Fruit fly (Drosophila melanogaster) Kc167 (cell line): Measurements from ENCODE around the gene CG14969.

Experiments used
- Myc ChIP-seq: fragments of >200 bp; optimal IDR thresholded peaks from 2 replicates; lab custom pipeline; 2017; ENCODE audit warnings: missing external identifiers
- Sin3A ChIP-seq: fragments of >200 bp; optimal IDR thresholded peaks from 2 replicates; lab custom pipeline; 2018; ENCODE audit warnings: missing external identifiers
- h ChIP-seq: fragments of >200 bp; optimal IDR thresholded peaks from 3 replicates; lab custom pipeline; 2018; ENCODE audit warnings: missing external identifiers
- insv ChIP-seq: fragments of >200 bp; optimal IDR thresholded peaks from 3 replicates; lab custom pipeline; 2018; ENCODE audit warnings: missing external identifiers
- psq ChIP-seq: fragments of >200 bp; optimal IDR thresholded peaks from 2 replicates; lab custom pipeline; 2017; ENCODE audit warnings: missing external identifiers
- ttk ChIP-seq: sonication (Bioruptor generic); optimal IDR thresholded peaks from 2 replicates; lab custom pipeline; 2017; ENCODE audit warnings: missing external identifiers

- TF ChIP-seq psq (lab: Kevin White, UChicago) = no peak
- no peak for TF ChIP-seq h (lab: Kevin White, UChicago)
- TF ChIP-seq Myc (lab: Kevin White, UChicago) = no peak
- TF ChIP-seq Sin3A (lab: Kevin White, UChicago) = no peak
- TF ChIP-seq insv = no peak
- no peak for TF ChIP-seq ttk
Observed at dm6 chr3L:3350572-3351343, 16.0 kb upstream of the CG14969 start.
